Worm (Caenorhabditis elegans) whole organism, young adult: ENCODE results near the gene nas-28.

ENCODE experiments used
- D2030.7 ChIP-seq: fragments of 200-800 bp; sonication (Bioruptor generic); IDR thresholded peaks from 2 replicates; pipeline ENCODE4 v1.3.6; 2022; ENCODE audit warnings: missing genetic modification reagents, missing genetic modification characterization, missing compliant biosample characterization
- F22D6.2 ChIP-seq: sonication (generic microtip); optimal IDR thresholded peaks from 2 replicates; lab custom pipeline; 2016; ENCODE audit warnings: mild to moderate bottlenecking, missing genetic modification characterization, missing compliant biosample characterization
- F33H1.4 ChIP-seq: fragments of 200-800 bp; sonication (Bioruptor generic); IDR thresholded peaks from 2 replicates; pipeline ENCODE4 v1.3.6; 2022; ENCODE audit warnings: missing genetic modification reagents, missing genetic modification characterization, missing compliant biosample characterization
- F39B2.1 ChIP-seq: fragments of 200-800 bp; sonication (Bioruptor generic); IDR thresholded peaks from 2 replicates; pipeline ENCODE4 v1.3.6; 2022; ENCODE audit warnings: missing genetic modification reagents, missing genetic modification characterization, missing compliant biosample characterization
- F57A8.1 ChIP-seq: fragments of 200-800 bp; sonication (Bioruptor generic); optimal IDR thresholded peaks from 2 replicates; lab custom pipeline; 2018; ENCODE audit warnings: mild to moderate bottlenecking, missing genetic modification characterization, moderate library complexity, missing compliant biosample characterization
- F57C9.4 ChIP-seq: sonication (generic microtip); optimal IDR thresholded peaks from 2 replicates; lab custom pipeline; 2017; ENCODE audit warnings: mild to moderate bottlenecking, missing genetic modification characterization, missing compliant biosample characterization
- Y53F4B.3 ChIP-seq: fragments of 200-800 bp; sonication (Bioruptor generic); IDR thresholded peaks from 2 replicates; pipeline ENCODE4 v1.3.6; 2022; ENCODE audit warnings: missing genetic modification reagents, missing genetic modification characterization, missing compliant biosample characterization
- Y53G8AR.9 ChIP-seq: fragments of 200-800 bp; sonication (Bioruptor generic); conservative IDR thresholded peaks from 2 replicates; pipeline ENCODE4 v1.3.6; 2022; ENCODE audit warnings: missing genetic modification reagents, missing genetic modification characterization, missing compliant biosample characterization
- ZK185.1 ChIP-seq: sonication (generic microtip); optimal IDR thresholded peaks from 2 replicates; lab custom pipeline; 2016; ENCODE audit warnings: mild to moderate bottlenecking, missing genetic modification characterization, missing compliant biosample characterization; ENCODE audit not compliant: poor library complexity, severe bottlenecking
- aptf-2 ChIP-seq: fragments of 200-800 bp; sonication (Bioruptor generic); conservative IDR thresholded peaks from 2 replicates; pipeline ENCODE4 v1.3.6; 2022; ENCODE audit warnings: missing genetic modification reagents, missing genetic modification characterization, missing compliant biosample characterization
- attf-3 ChIP-seq: fragments of 200-800 bp; sonication (Bioruptor generic); conservative IDR thresholded peaks from 2 replicates; pipeline ENCODE4 v1.3.6; 2022; ENCODE audit warnings: missing genetic modification reagents, missing genetic modification characterization, missing compliant biosample characterization
- attf-5 ChIP-seq: fragments of 200-800 bp; sonication (Bioruptor generic); optimal IDR thresholded peaks from 2 replicates; lab custom pipeline; 2018; ENCODE audit warnings: mild to moderate bottlenecking, missing genetic modification characterization, missing compliant biosample characterization
- bed-1 ChIP-seq: fragments of 200-800 bp; sonication (Bioruptor generic); IDR thresholded peaks from 2 replicates; pipeline ENCODE4 v1.3.6; 2022; ENCODE audit warnings: missing genetic modification reagents, missing genetic modification characterization, missing compliant biosample characterization
- cebp-1 ChIP-seq, 2 experiments: fragments of 200-800 bp in 1 of 2; sonication (Bioruptor generic) in 1 of 2; sonication (generic microtip) in 1 of 2; IDR thresholded peaks in 1 of 2; optimal IDR thresholded peaks in 1 of 2; 2 replicates each; pipeline versions ENCODE4 v1.3.6 to Lab custom; 2017 to 2022; ENCODE audit warnings: missing compliant biosample characterization in 2 of 2, missing genetic modification characterization in 2 of 2, mild to moderate bottlenecking in 1 of 2, missing genetic modification reagents in 1 of 2, moderate library complexity in 1 of 2
- ceh-27 ChIP-seq: fragments of 200-800 bp; sonication (Bioruptor generic); optimal IDR thresholded peaks from 2 replicates; lab custom pipeline; 2018; ENCODE audit warnings: mild to moderate bottlenecking, missing genetic modification characterization, moderate library complexity, missing compliant biosample characterization
- efl-1 ChIP-seq: fragments of 150-350 bp; optimal IDR thresholded peaks from 2 replicates; lab custom pipeline; 2014; ENCODE audit warnings: missing biosample characterization, missing genetic modification reagents, missing genetic modification characterization
- hlh-12 ChIP-seq: sonication (generic microtip); optimal IDR thresholded peaks from 2 replicates; lab custom pipeline; 2016; ENCODE audit warnings: missing genetic modification characterization, missing compliant biosample characterization
- hmg-1.2 ChIP-seq: fragments of 200-800 bp; sonication (Bioruptor generic); IDR thresholded peaks from 2 replicates; pipeline ENCODE4 v1.3.6; 2022; ENCODE audit warnings: missing genetic modification reagents, missing genetic modification characterization, missing compliant biosample characterization
- hrde-1 ChIP-seq: sonication (generic microtip); optimal IDR thresholded peaks from 2 replicates; lab custom pipeline; 2016; ENCODE audit warnings: missing genetic modification characterization, mild to moderate bottlenecking, missing compliant biosample characterization, moderate library complexity, missing genotype, missing genetic modification reagents, borderline replicate concordance
- lag-1 ChIP-seq: fragments of 200-800 bp; sonication (Bioruptor generic); IDR thresholded peaks from 2 replicates; pipeline ENCODE4 v1.3.6; 2022; ENCODE audit warnings: missing genetic modification reagents, missing genetic modification characterization, missing compliant biosample characterization
- let-607 ChIP-seq, 2 experiments: fragments of 200-800 bp in 1 of 2; sonication (Bioruptor generic) in 1 of 2; sonication (generic microtip) in 1 of 2; optimal IDR thresholded peaks; 2 replicates each; lab custom pipeline; 2016 to 2018; ENCODE audit warnings: mild to moderate bottlenecking in 2 of 2, missing compliant biosample characterization in 2 of 2, missing genetic modification characterization in 2 of 2, moderate library complexity in 2 of 2, missing genotype in 1 of 2
- lin-35 ChIP-seq, 3 experiments: fragments of 150-350 bp in 2 of 3; sonication (generic microtip) in 1 of 3; optimal IDR thresholded peaks; 2 replicates each; lab custom pipeline; 2014 to 2018; ENCODE audit warnings: missing biosample characterization in 3 of 3, missing genetic modification characterization in 3 of 3, missing genetic modification reagents in 3 of 3
- lin-40 ChIP-seq: sonication (generic microtip); optimal IDR thresholded peaks from 2 replicates; lab custom pipeline; 2016; ENCODE audit warnings: missing genetic modification characterization, mild to moderate bottlenecking, missing compliant biosample characterization, missing genotype, missing genetic modification reagents
- lin-54 ChIP-seq: fragments of 200-800 bp; sonication (Bioruptor generic); optimal IDR thresholded peaks from 2 replicates; lab custom pipeline; 2018; ENCODE audit warnings: mild to moderate bottlenecking, missing genetic modification characterization, missing compliant biosample characterization
- madf-6 ChIP-seq: fragments of 200-800 bp; sonication (Bioruptor generic); IDR thresholded peaks from 2 replicates; pipeline ENCODE4 v1.3.6; 2022; ENCODE audit warnings: missing genetic modification reagents, missing genetic modification characterization, missing compliant biosample characterization
- mcd-1 ChIP-seq: fragments of 200-800 bp; sonication (Bioruptor generic); IDR thresholded peaks from 2 replicates; pipeline ENCODE4 v1.3.6; 2022; ENCODE audit warnings: missing genetic modification reagents, missing genetic modification characterization, missing compliant biosample characterization
- mxl-1 ChIP-seq: sonication (generic microtip); optimal IDR thresholded peaks from 2 replicates; lab custom pipeline; 2016; ENCODE audit warnings: missing genetic modification characterization, missing compliant biosample characterization
- nfya-2 ChIP-seq: fragments of 200-800 bp; sonication (Bioruptor generic); IDR thresholded peaks from 2 replicates; pipeline ENCODE4 v1.3.6; 2022; ENCODE audit warnings: missing genetic modification reagents, missing genetic modification characterization, missing compliant biosample characterization
- nfyb-1 ChIP-seq: fragments of 200-800 bp; sonication (Bioruptor generic); IDR thresholded peaks from 2 replicates; pipeline ENCODE4 v1.3.6; 2022; ENCODE audit warnings: missing genetic modification reagents, missing genetic modification characterization, missing compliant biosample characterization
- nhr-80 ChIP-seq: sonication (generic microtip); optimal IDR thresholded peaks from 2 replicates; lab custom pipeline; 2016; ENCODE audit warnings: missing genetic modification characterization, missing compliant biosample characterization
- pbrm-1 ChIP-seq: fragments of 200-800 bp; sonication (Bioruptor generic); IDR thresholded peaks from 2 replicates; pipeline ENCODE4 v1.3.6; 2022; ENCODE audit warnings: missing genetic modification reagents, missing genetic modification characterization, missing compliant biosample characterization
- rcor-1 ChIP-seq: fragments of 200-800 bp; sonication (Bioruptor generic); IDR thresholded peaks from 2 replicates; pipeline ENCODE4 v1.3.6; 2022; ENCODE audit warnings: missing genetic modification reagents, missing genetic modification characterization, missing compliant biosample characterization
- snpc-1.3 ChIP-seq: sonication (generic microtip); optimal IDR thresholded peaks from 2 replicates; lab custom pipeline; 2017; ENCODE audit warnings: missing genetic modification characterization, mild to moderate bottlenecking, missing compliant biosample characterization, antibody characterized with exemption, moderate library complexity, missing genotype, missing genetic modification reagents; ENCODE audit not compliant: insufficient read depth
- snpc-3.4 ChIP-seq: sonication (generic microtip); optimal IDR thresholded peaks from 2 replicates; lab custom pipeline; 2017; ENCODE audit warnings: missing genetic modification characterization, mild to moderate bottlenecking, missing compliant biosample characterization, antibody characterized with exemption, moderate library complexity, missing genotype, missing genetic modification reagents
- snpc-4 ChIP-seq, 5 experiments: fragments of 150-350 bp in 1 of 5; sonication (generic microtip) in 4 of 5; optimal IDR thresholded peaks; 2 replicates each; lab custom pipeline; 2014 to 2018; ENCODE audit warnings: missing genetic modification characterization in 5 of 5, missing biosample characterization in 3 of 5, antibody characterized with exemption in 2 of 5, mild to moderate bottlenecking in 2 of 5, missing compliant biosample characterization in 2 of 5, missing genotype in 2 of 5, moderate library complexity in 2 of 5, missing genetic modification reagents in 1 of 5
- tbp1 ChIP-seq: fragments of 200-800 bp; sonication (Bioruptor generic); optimal IDR thresholded peaks from 2 replicates; lab custom pipeline; 2018; ENCODE audit warnings: mild to moderate bottlenecking, missing genetic modification characterization, missing compliant biosample characterization
- tlf-1 ChIP-seq: fragments of 200-800 bp; sonication (Bioruptor generic); optimal IDR thresholded peaks from 2 replicates; lab custom pipeline; 2018; ENCODE audit warnings: mild to moderate bottlenecking, missing genetic modification characterization, missing compliant biosample characterization
- unc-62 ChIP-seq: fragments of 150-350 bp; optimal IDR thresholded peaks from 2 replicates; lab custom pipeline; 2014; ENCODE audit warnings: missing biosample characterization, missing genetic modification reagents, missing genetic modification characterization
- xnd-1 ChIP-seq: sonication (generic microtip); optimal IDR thresholded peaks from 2 replicates; lab custom pipeline; 2016; ENCODE audit warnings: missing genotype, missing genetic modification reagents, missing genetic modification characterization, missing compliant biosample characterization
- ztf-18 ChIP-seq: sonication (generic microtip); optimal IDR thresholded peaks from 2 replicates; lab custom pipeline; 2016; ENCODE audit warnings: missing genotype, mild to moderate bottlenecking, missing genetic modification characterization, missing compliant biosample characterization

Gene nas-28

ce11 chrIII:6176761-6177160 is 6.3 kb downstream of the nas-28 start, which contains the start of gene F42A10.6:
TSS of gene F42A10.6 (minus strand) at chrIII:6176861.
- TF ChIP-seq nhr-80 (tag; lab: Kevin White, UChicago) (peak; percentile 59), F22D6.2 (tag; lab: Kevin White, UChicago) (no peak)

DNA sequence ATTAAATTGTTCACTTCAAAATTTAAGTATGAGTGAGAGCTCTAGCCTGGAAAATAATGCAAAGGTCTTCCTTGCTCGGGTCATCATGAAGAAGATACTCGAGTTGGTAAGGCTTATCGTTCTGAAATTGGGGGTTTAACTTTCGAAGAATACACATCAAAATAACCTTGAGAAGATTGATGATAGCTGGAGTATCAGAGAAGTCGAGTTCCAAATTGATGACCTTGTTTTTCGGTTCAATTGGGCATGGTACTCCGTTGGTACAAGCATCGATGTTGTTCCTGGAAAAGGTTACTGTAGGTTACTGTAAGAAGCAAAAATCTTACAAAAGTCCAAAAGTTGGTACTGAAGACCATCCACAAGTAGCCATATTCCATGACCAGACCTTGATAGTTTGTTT is 6.8 kb downstream of the nas-28 start:
- TF ChIP-seq nfyb-1 (GFP tag; lab: Robert Waterston, UW) (0 out of 2 replicates have a peak, but pooled peaks have one; percentile 30), F57C9.4 (tag; lab: Kevin White, UChicago) (no peak), F39B2.1 (GFP tag; lab: Robert Waterston, UW) (0 out of 2 replicates have a peak, but pooled peaks have one; percentile 52), mxl-1 (tag; lab: Kevin White, UChicago) (no peak), F57A8.1 (GFP tag; lab: Kevin White, UChicago) (no peak), hrde-1 (tag; lab: Kevin White, UChicago) (peak; percentile 61)

ce11 chrIII:6173020-6173597 is 9.9 kb downstream of the nas-28 start, which contains the start of the genes abcf-3 and F42A10.5:
TSS of gene abcf-3 (plus strand) at chrIII:6173403.
TSS of gene F42A10.5 (minus strand) at chrIII:6173477.
- TF ChIP-seq snpc-3.4 (tag; lab: Kevin White, UChicago) (peak; percentile 29), Y53G8AR.9 (GFP tag; lab: Robert Waterston, UW) (0 out of 2 replicates have a peak, but pooled peaks have one; percentile 58), hlh-12 (no peak), F33H1.4 (GFP tag; lab: Robert Waterston, UW) (peak; percentile 58), xnd-1 (tag; lab: Kevin White, UChicago) (peak; percentile 28), pbrm-1 (peak; percentile 41; the same call in 1 of the 2 replicates), ceh-27 (GFP tag; lab: Kevin White, UChicago) (no peak), lin-40 (peak; percentile 52), efl-1 (GFP tag; lab: Kevin White, UChicago) (peak; percentile 23), ZK185.1 (tag; lab: Kevin White, UChicago) (no peak), let-607 (tag; optimal IDR thresholded peaks at IDR 0.05; lab: Kevin White, UChicago) (peak in 1 of 2 experiments; percentile 56), rcor-1 (GFP tag; lab: Robert Waterston, UW) (0 out of 2 replicates have a peak, but pooled peaks have one; percentile 31), lin-35 (GFP tag; optimal IDR thresholded peaks at IDR 0.05; lab: Kevin White, UChicago) (peak in 1 of 3 experiments; percentile 66), cebp-1 (GFP tag; IDR thresholded peaks at IDR 0.05; lab: Robert Waterston, UW) (no peak), cebp-1 (tag; optimal IDR thresholded peaks at IDR 0.05; lab: Kevin White, UChicago) (peak; percentile 93), nfya-2 (GFP tag; lab: Robert Waterston, UW) (no peak), hmg-1.2 (no peak), tbp1 (peak; percentile 23), ztf-18 (peak; percentile 94), lag-1 (GFP tag; lab: Robert Waterston, UW) (no peak), lin-54 (GFP tag; lab: Kevin White, UChicago) (peak; percentile 64), snpc-1.3 (tag; lab: Kevin White, UChicago) (peak; percentile 67), snpc-4 (GFP tag; optimal IDR thresholded peaks at IDR 0.05; lab: Kevin White, UChicago) (peak; percentile 20), snpc-4 (tag; optimal IDR thresholded peaks at IDR 0.05; lab: Kevin White, UChicago) (peak in 2 of 4 experiments; percentile 1 to 21), Y53F4B.3 (GFP tag; lab: Robert Waterston, UW) (no peak), aptf-2 (GFP tag; lab: Robert Waterston, UW) (no peak), tlf-1 (GFP tag; lab: Kevin White, UChicago) (peak; percentile 26), mcd-1 (GFP tag; lab: Robert Waterston, UW) (peak; percentile 66), bed-1 (no peak), attf-3 (GFP tag; lab: Robert Waterston, UW) (0 out of 2 replicates have a peak, but pooled peaks have one; percentile 12), attf-5 (GFP tag; lab: Kevin White, UChicago) (peak; percentile 33), unc-62 (GFP tag; lab: Kevin White, UChicago) (no peak), nhr-80 (tag; lab: Kevin White, UChicago) (peak; percentile 41), D2030.7 (GFP tag; lab: Robert Waterston, UW) (peak; percentile 41; the same call in 1 of the 2 replicates), F57C9.4 (tag; lab: Kevin White, UChicago) (no peak), madf-6 (GFP tag; lab: Robert Waterston, UW) (peak; percentile 55; the same call in 1 of the 2 replicates), nfyb-1 (GFP tag; lab: Robert Waterston, UW) (0 out of 2 replicates have a peak, but pooled peaks have one; percentile 40)
